Fruit fly (Drosophila melanogaster): Measurements from ENCODE around the gene Ubx.

Ubx gene

dm6 chr3R:16769404-16769803 lies 35.2 kb upstream of the Ubx start (continued):
- TF ChIP-seq bbx (GFP tag; IDR thresholded peaks at IDR 0.05; ENCODE audit: partially characterized antibody): no peak
- TF ChIP-seq Sin3A (optimal IDR thresholded peaks at IDR 0.05): no peak
- peak; percentile 49; the same call in 1 of the 2 replicates for TF ChIP-seq ara (GFP tag; IDR thresholded peaks at IDR 0.05)
- TF ChIP-seq CG12942 (GFP tag; optimal IDR thresholded peaks at IDR 0.05): peak; percentile 2
- 0 out of 2 replicates have a peak, but pooled peaks have one; percentile 17 for TF ChIP-seq CG11247 (GFP tag; IDR thresholded peaks at IDR 0.05)
- TF ChIP-seq CG15011 (GFP tag; optimal IDR thresholded peaks at IDR 0.05): no peak
- TF ChIP-seq CG10267 (tag; optimal IDR thresholded peaks at IDR 0.05): peak; percentile 31
- peak; percentile 77 for TF ChIP-seq CG17328 (GFP tag; IDR thresholded peaks at IDR 0.05)
- peak; percentile 40 for TF ChIP-seq Atf-2 (GFP tag; optimal IDR thresholded peaks at IDR 0.05)
- TF ChIP-seq sens (GFP tag): peak; percentile 95
- TF ChIP-seq dysf (GFP tag; IDR thresholded peaks at IDR 0.05): peak; percentile 46; the same call in 2 of the 3 replicates
- no peak for TF ChIP-seq Spps (tag; optimal IDR thresholded peaks at IDR 0.05)
- peak; percentile 68 for TF ChIP-seq H2.0 (GFP tag; IDR thresholded peaks at IDR 0.05)
- peak; percentile 55 for TF ChIP-seq Xbp1 (GFP tag; optimal IDR thresholded peaks at IDR 0.05)
- TF ChIP-seq CG5953 (GFP tag; IDR thresholded peaks at IDR 0.05): peak; percentile 23; the same call in 1 of the 2 replicates
- TF ChIP-seq CG8290 (GFP tag; optimal IDR thresholded peaks at IDR 0.05): no peak
- TF ChIP-seq CG8290 (tag; optimal IDR thresholded peaks at IDR 0.05): no peak
- peak; percentile 83 for TF ChIP-seq ci (GFP tag; IDR thresholded peaks at IDR 0.05)
- TF ChIP-seq CG15269 (tag; optimal IDR thresholded peaks at IDR 0.05): peak; percentile 53
- TF ChIP-seq CG11696 (GFP tag; IDR thresholded peaks at IDR 0.05): no peak
- peak; percentile 22 for TF ChIP-seq CG2120 (GFP tag; optimal IDR thresholded peaks at IDR 0.05)
- TF ChIP-seq CG7963 (GFP tag; IDR thresholded peaks at IDR 0.05; ENCODE audit: partially characterized antibody): no peak
- no peak for TF ChIP-seq CG34422 (GFP tag; IDR thresholded peaks at IDR 0.05)
- TF ChIP-seq sr (GFP tag; IDR thresholded peaks at IDR 0.05): no peak
- 0 out of 3 replicates have a peak, but pooled peaks have one; percentile 58 for TF ChIP-seq Mrtf (GFP tag; IDR thresholded peaks at IDR 0.05)
- TF ChIP-seq Asciz (GFP tag; optimal IDR thresholded peaks at IDR 0.05): peak; percentile 52
- TF ChIP-seq sc (optimal IDR thresholded peaks at IDR 0.05): no peak
- TF ChIP-seq sc (GFP tag; optimal IDR thresholded peaks at IDR 0.05): no peak
- TF ChIP-seq twi (tag; optimal IDR thresholded peaks at IDR 0.05): peak; percentile 1
- peak; percentile 32 for TF ChIP-seq CG5180 (GFP tag; optimal IDR thresholded peaks at IDR 0.05)
- peak; percentile 37 for TF ChIP-seq CG18476 (GFP tag; optimal IDR thresholded peaks at IDR 0.05)
- peak; percentile 47; the same call in 1 of the 2 replicates for TF ChIP-seq ttk (GFP tag; IDR thresholded peaks at IDR 0.05)
- no peak for TF ChIP-seq CG6765 (GFP tag; optimal IDR thresholded peaks at IDR 0.05)
- TF ChIP-seq maf-S (GFP tag; optimal IDR thresholded peaks at IDR 0.05): no peak
- TF ChIP-seq sisA (GFP tag; IDR thresholded peaks at IDR 0.05): peak; percentile 61
- TF ChIP-seq CG15601 (tag; optimal IDR thresholded peaks at IDR 0.05): peak; percentile 5
- TF ChIP-seq CG1602 (GFP tag; optimal IDR thresholded peaks at IDR 0.05): peak; percentile 43
- no peak for TF ChIP-seq CG7745 (tag; optimal IDR thresholded peaks at IDR 0.05)
- TF ChIP-seq CG14050 (GFP tag; IDR thresholded peaks at IDR 0.05): peak; percentile 58
- peak; percentile 39 for TF ChIP-seq CG1603 (tag; optimal IDR thresholded peaks at IDR 0.05)
- peak; percentile 30 for TF ChIP-seq D19A (tag; optimal IDR thresholded peaks at IDR 0.05)
- peak; percentile 21 for TF ChIP-seq CG12659 (GFP tag; optimal IDR thresholded peaks at IDR 0.05)
- peak; percentile 15 for TF ChIP-seq ewg (GFP tag; optimal IDR thresholded peaks at IDR 0.05)
- peak; percentile 15 for TF ChIP-seq slou (GFP tag; optimal IDR thresholded peaks at IDR 0.05)
- peak; percentile 29 for TF ChIP-seq CG8924 (tag; optimal IDR thresholded peaks at IDR 0.05)
- TF ChIP-seq seq (GFP tag; IDR thresholded peaks at IDR 0.05): 0 out of 2 replicates have a peak, but pooled peaks have one; percentile 14
- no peak; the same call in 1 of the 2 replicates for TF ChIP-seq CG8765 (GFP tag; IDR thresholded peaks at IDR 0.05)
- TF ChIP-seq lilli (GFP tag; optimal IDR thresholded peaks at IDR 0.05): peak; percentile 15
- TF ChIP-seq CG13424 (tag; optimal IDR thresholded peaks at IDR 0.05): peak; percentile 68
- TF ChIP-seq nerfin-1 (tag; optimal IDR thresholded peaks at IDR 0.05): peak; percentile 52
- TF ChIP-seq CG12155 (GFP tag; optimal IDR thresholded peaks at IDR 0.05): no peak
- peak; percentile 59 for TF ChIP-seq Blimp-1 (GFP tag; optimal IDR thresholded peaks at IDR 0.05)

All from whole organism, embryonic.